Worm (Caenorhabditis elegans) whole organism, L1 larva: ENCODE results near the gene C06E4.1.

Experiments used
- C16A3.4 ChIP-seq: fragments of 150-350 bp; optimal IDR thresholded peaks from 2 replicates; lab custom pipeline; 2014; ENCODE audit warnings: missing biosample characterization, missing genetic modification characterization
- C34B4.2 ChIP-seq: sonication (generic microtip); optimal IDR thresholded peaks from 2 replicates; lab custom pipeline; 2017; ENCODE audit warnings: mild to moderate bottlenecking, missing genetic modification characterization, missing compliant biosample characterization
- F16B12.6 ChIP-seq: fragments of 150-350 bp; optimal IDR thresholded peaks from 2 replicates; lab custom pipeline; 2014; ENCODE audit warnings: missing biosample characterization, missing genetic modification characterization
- alr-1 ChIP-seq: fragments of 200-800 bp; sonication (Bioruptor generic); optimal IDR thresholded peaks from 2 replicates; lab custom pipeline; 2018; ENCODE audit warnings: borderline replicate concordance, mild to moderate bottlenecking, missing genetic modification characterization, missing compliant biosample characterization
- ama-1 ChIP-seq: fragments of 150-350 bp; optimal IDR thresholded peaks from 2 replicates; lab custom pipeline; 2014
- blmp-1 ChIP-seq: fragments of 150-350 bp; optimal IDR thresholded peaks from 2 replicates; lab custom pipeline; 2014; ENCODE audit warnings: missing biosample characterization, missing genetic modification characterization
- ceh-82 ChIP-seq, 3 experiments: fragments of 150-350 bp in 1 of 3; sonication (generic microtip) in 2 of 3; optimal IDR thresholded peaks; 2 replicates each; lab custom pipeline; 2014 to 2017; ENCODE audit warnings: missing biosample characterization in 3 of 3, missing genetic modification characterization in 3 of 3
- ceh-90 ChIP-seq: sonication (generic microtip); optimal IDR thresholded peaks from 2 replicates; lab custom pipeline; 2016; ENCODE audit warnings: missing genetic modification characterization, missing compliant biosample characterization
- dpl-1 ChIP-seq, 3 experiments: fragments of 150-350 bp in 2 of 3; sonication (generic microtip) in 1 of 3; optimal IDR thresholded peaks; 2 replicates each; lab custom pipeline; 2014 to 2017; ENCODE audit warnings: missing biosample characterization in 3 of 3, missing genetic modification characterization in 3 of 3, missing genetic modification reagents in 3 of 3
- efl-1 ChIP-seq, 4 experiments: fragments of 150-350 bp; optimal IDR thresholded peaks in 3 of 4; peaks in 1 of 4; 1 replicate in 1 of 4; 2 replicates in 3 of 4; lab custom pipeline; 2014; ENCODE audit warnings: missing biosample characterization in 2 of 4, missing genetic modification characterization in 2 of 4, missing genetic modification reagents in 2 of 4
- efl-3 ChIP-seq: fragments of 200-800 bp; sonication (Bioruptor generic); optimal IDR thresholded peaks from 2 replicates; lab custom pipeline; 2018; ENCODE audit warnings: mild to moderate bottlenecking, missing genetic modification characterization, missing compliant biosample characterization
- egl-13 ChIP-seq: sonication (generic microtip); optimal IDR thresholded peaks from 2 replicates; lab custom pipeline; 2016; ENCODE audit warnings: missing genotype, missing genetic modification reagents, missing genetic modification characterization, missing compliant biosample characterization
- elt-2 ChIP-seq: sonication (generic microtip); optimal IDR thresholded peaks from 2 replicates; lab custom pipeline; 2016; ENCODE audit warnings: missing genetic modification characterization, mild to moderate bottlenecking, inconsistent platforms, missing compliant biosample characterization, missing genetic modification reagents
- fkh-10 ChIP-seq: sonication (generic microtip); optimal IDR thresholded peaks from 2 replicates; lab custom pipeline; 2017; ENCODE audit warnings: missing biosample characterization, missing genetic modification reagents, missing genetic modification characterization
- fkh-8 ChIP-seq: sonication (generic microtip); optimal IDR thresholded peaks from 2 replicates; lab custom pipeline; 2016; ENCODE audit warnings: mild to moderate bottlenecking, missing genetic modification characterization, missing compliant biosample characterization
- fos-1 ChIP-seq: fragments of 150-350 bp; optimal IDR thresholded peaks from 2 replicates; lab custom pipeline; 2014; ENCODE audit warnings: missing biosample characterization, missing genetic modification characterization
- hlh-4 ChIP-seq: sonication (generic microtip); optimal IDR thresholded peaks from 2 replicates; lab custom pipeline; 2016; ENCODE audit warnings: mild to moderate bottlenecking, missing genetic modification characterization, missing compliant biosample characterization
- hpl-2 ChIP-seq: fragments of 150-350 bp; optimal IDR thresholded peaks from 2 replicates; lab custom pipeline; 2014; ENCODE audit warnings: missing biosample characterization, missing genetic modification reagents, missing genetic modification characterization
- irx-1 ChIP-seq: sonication (generic microtip); optimal IDR thresholded peaks from 2 replicates; lab custom pipeline; 2016; ENCODE audit warnings: missing genetic modification characterization, missing compliant biosample characterization
- isw-1 ChIP-seq: fragments of 200-800 bp; sonication (Bioruptor generic); IDR thresholded peaks from 2 replicates; pipeline ENCODE4 v1.3.6; 2022; ENCODE audit warnings: missing genetic modification characterization, missing compliant biosample characterization
- jun-1 ChIP-seq: fragments of 150-350 bp; optimal IDR thresholded peaks from 2 replicates; lab custom pipeline; 2014; ENCODE audit warnings: missing biosample characterization, missing genetic modification reagents, missing genetic modification characterization
- lin-13 ChIP-seq: fragments of 150-350 bp; optimal IDR thresholded peaks from 2 replicates; lab custom pipeline; 2014; ENCODE audit warnings: missing biosample characterization, missing genetic modification reagents, missing genetic modification characterization
- lin-35 ChIP-seq, 2 experiments: fragments of 150-350 bp; optimal IDR thresholded peaks; 2 replicates each; lab custom pipeline; 2014; ENCODE audit warnings: missing biosample characterization in 2 of 2, missing genetic modification characterization in 2 of 2, missing genetic modification reagents in 2 of 2
- lin-39 ChIP-seq: fragments of 150-350 bp; optimal IDR thresholded peaks from 2 replicates; lab custom pipeline; 2014; ENCODE audit warnings: missing biosample characterization, missing genetic modification reagents, missing genetic modification characterization
- lir-3 ChIP-seq: sonication (generic microtip); optimal IDR thresholded peaks from 2 replicates; lab custom pipeline; 2016; ENCODE audit warnings: mild to moderate bottlenecking, missing genetic modification characterization, moderate library complexity, missing compliant biosample characterization; ENCODE audit not compliant: poor library complexity
- lsy-2 ChIP-seq, 2 experiments: fragments of 150-350 bp; optimal IDR thresholded peaks; 2 replicates each; lab custom pipeline; 2014; ENCODE audit warnings: missing biosample characterization in 2 of 2, missing genetic modification characterization in 2 of 2
- mab-9 ChIP-seq: fragments of 200-800 bp; sonication (Bioruptor generic); IDR thresholded peaks from 2 replicates; pipeline ENCODE4 v1.3.6; 2022; ENCODE audit warnings: missing genetic modification reagents, missing genetic modification characterization, missing compliant biosample characterization
- mdl-1 ChIP-seq, 2 experiments: fragments of 150-350 bp; optimal IDR thresholded peaks; 2 replicates each; lab custom pipeline; 2014 to 2017; ENCODE audit warnings: missing biosample characterization in 2 of 2, missing genetic modification characterization in 2 of 2, inconsistent platforms in 1 of 2
- mef-2 ChIP-seq: fragments of 150-350 bp; optimal IDR thresholded peaks from 2 replicates; lab custom pipeline; 2014; ENCODE audit warnings: missing biosample characterization, missing genetic modification characterization
- nhr-19 ChIP-seq: fragments of 200-800 bp; sonication (Bioruptor generic); conservative IDR thresholded peaks from 2 replicates; pipeline ENCODE4 v1.3.6; 2022; ENCODE audit warnings: missing genetic modification characterization, missing compliant biosample characterization
- nhr-20 ChIP-seq: sonication (generic microtip); optimal IDR thresholded peaks from 2 replicates; lab custom pipeline; 2016; ENCODE audit warnings: mild to moderate bottlenecking, missing genetic modification characterization, missing compliant biosample characterization
- nhr-237 ChIP-seq: fragments of 150-350 bp; optimal IDR thresholded peaks from 2 replicates; lab custom pipeline; 2014; ENCODE audit warnings: missing biosample characterization, missing genetic modification characterization
- nhr-47 ChIP-seq: sonication (generic microtip); optimal IDR thresholded peaks from 2 replicates; lab custom pipeline; 2016; ENCODE audit warnings: mild to moderate bottlenecking, missing genetic modification characterization, moderate library complexity, missing compliant biosample characterization
- nhr-76 ChIP-seq: sonication (generic microtip); optimal IDR thresholded peaks from 2 replicates; lab custom pipeline; 2017; ENCODE audit warnings: missing biosample characterization, missing genetic modification characterization
- nhr-77 ChIP-seq: fragments of 150-350 bp; optimal IDR thresholded peaks from 2 replicates; lab custom pipeline; 2014; ENCODE audit warnings: missing biosample characterization, missing genetic modification characterization
- nhr-84 ChIP-seq: sonication (generic microtip); optimal IDR thresholded peaks from 2 replicates; lab custom pipeline; 2017; ENCODE audit warnings: missing biosample characterization, missing genetic modification characterization
- pag-3 ChIP-seq: sonication (generic microtip); optimal IDR thresholded peaks from 2 replicates; lab custom pipeline; 2017; ENCODE audit warnings: missing genetic modification characterization, mild to moderate bottlenecking, missing compliant biosample characterization, antibody characterized with exemption, borderline replicate concordance; ENCODE audit not compliant: insufficient read depth
- rnt-1 ChIP-seq: sonication (generic microtip); optimal IDR thresholded peaks from 2 replicates; lab custom pipeline; 2016; ENCODE audit warnings: mild to moderate bottlenecking, missing genetic modification characterization, moderate library complexity, missing compliant biosample characterization
- sox-4 ChIP-seq: sonication (generic microtip); optimal IDR thresholded peaks from 2 replicates; lab custom pipeline; 2016; ENCODE audit warnings: missing genetic modification characterization, missing compliant biosample characterization
- sup-37 ChIP-seq: fragments of 200-800 bp; sonication (Bioruptor generic); optimal IDR thresholded peaks from 2 replicates; lab custom pipeline; 2018; ENCODE audit warnings: mild to moderate bottlenecking, missing genetic modification characterization, missing compliant biosample characterization
- swsn-7 ChIP-seq: sonication (generic microtip); optimal IDR thresholded peaks from 2 replicates; lab custom pipeline; 2016; ENCODE audit warnings: missing genetic modification characterization, missing compliant biosample characterization
- tbx-2 ChIP-seq: sonication (generic microtip); optimal IDR thresholded peaks from 2 replicates; lab custom pipeline; 2016; ENCODE audit warnings: missing genetic modification characterization, missing compliant biosample characterization
- tlp-1 ChIP-seq: fragments of 150-350 bp; optimal IDR thresholded peaks from 2 replicates; lab custom pipeline; 2014; ENCODE audit warnings: missing biosample characterization, missing genetic modification characterization
- unc-130 ChIP-seq: fragments of 150-350 bp; optimal IDR thresholded peaks from 2 replicates; lab custom pipeline; 2017; ENCODE audit warnings: missing biosample characterization, missing genetic modification characterization, inconsistent platforms
- unc-30 ChIP-seq: sonication (generic microtip); optimal IDR thresholded peaks from 2 replicates; lab custom pipeline; 2017; ENCODE audit warnings: missing biosample characterization, missing genetic modification characterization
- unc-62 ChIP-seq: fragments of 150-350 bp; optimal IDR thresholded peaks from 2 replicates; lab custom pipeline; 2014; ENCODE audit warnings: missing biosample characterization, missing genetic modification reagents, missing genetic modification characterization
- unc-86 ChIP-seq: sonication (generic microtip); optimal IDR thresholded peaks from 2 replicates; lab custom pipeline; 2016; ENCODE audit warnings: missing genetic modification characterization, missing compliant biosample characterization
- vab-15 ChIP-seq: sonication (generic microtip); optimal IDR thresholded peaks from 2 replicates; lab custom pipeline; 2017; ENCODE audit warnings: missing genotype, mild to moderate bottlenecking, missing genetic modification characterization, missing compliant biosample characterization
- xbp-1 ChIP-seq: sonication (generic microtip); optimal IDR thresholded peaks from 2 replicates; lab custom pipeline; 2016; ENCODE audit warnings: missing genetic modification characterization, missing compliant biosample characterization
- zag-1 ChIP-seq: fragments of 150-350 bp; optimal IDR thresholded peaks from 2 replicates; lab custom pipeline; 2014; ENCODE audit warnings: missing biosample characterization, missing genetic modification characterization
- ztf-11 ChIP-seq, 2 experiments: sonication (generic microtip); optimal IDR thresholded peaks; 2 replicates each; lab custom pipeline; 2016 to 2017; ENCODE audit warnings: missing genetic modification characterization in 2 of 2, missing biosample characterization in 1 of 2, missing compliant biosample characterization in 1 of 2
- ztf-4 ChIP-seq: fragments of 150-350 bp; optimal IDR thresholded peaks from 2 replicates; lab custom pipeline; 2014; ENCODE audit warnings: missing biosample characterization, missing genetic modification characterization

The C06E4.1 gene

DNA sequence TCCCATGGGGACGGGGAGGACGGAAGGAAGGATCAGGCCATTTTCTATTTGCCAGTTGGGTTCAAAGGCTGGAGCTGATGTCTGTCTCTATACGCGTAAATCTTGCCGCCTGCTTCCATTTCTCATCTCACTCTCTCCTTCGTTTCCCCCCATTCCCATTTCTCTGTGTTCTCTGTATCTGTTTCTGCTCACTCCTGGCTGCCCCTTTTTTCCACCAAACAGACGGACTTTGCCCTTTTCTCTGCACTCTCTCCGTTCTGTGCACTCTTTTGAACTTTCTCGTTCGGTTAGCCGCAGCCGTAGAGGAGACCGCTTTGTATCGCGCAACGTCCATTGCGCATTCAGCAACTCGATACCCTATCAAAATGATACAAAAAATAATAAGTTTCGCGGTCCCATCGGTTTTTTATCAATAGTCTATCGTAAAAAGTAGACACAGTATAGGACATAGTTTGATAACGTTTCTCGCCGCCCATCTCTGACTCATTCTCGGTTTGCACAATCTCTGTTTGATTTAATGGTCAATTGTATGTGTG, 47.6 kb upstream of the C06E4.1 start (continued):
- TF ChIP-seq ztf-11 (tag; optimal IDR thresholded peaks at IDR 0.05; lab: Kevin White, UChicago) (no peak), nhr-84 (tag; lab: Kevin White, UChicago) (no peak), lin-35 (GFP tag; optimal IDR thresholded peaks at IDR 0.05; lab: Kevin White, UChicago) (peak; percentile 35 to 36), F16B12.6 (tag; lab: Kevin White, UChicago) (no peak), sox-4 (tag; lab: Kevin White, UChicago) (no peak), ceh-90 (no peak), alr-1 (tag; lab: Kevin White, UChicago) (no peak), blmp-1 (tag; lab: Kevin White, UChicago) (peak; percentile 56), hlh-4 (tag; lab: Kevin White, UChicago) (no peak), nhr-20 (tag; lab: Kevin White, UChicago) (peak; percentile 71), lir-3 (tag; lab: Kevin White, UChicago) (no peak), mef-2 (tag; lab: Kevin White, UChicago) (no peak), nhr-237 (tag; lab: Kevin White, UChicago) (no peak), fkh-8 (peak; percentile 75), fkh-10 (GFP tag; lab: Kevin White, UChicago) (no peak), nhr-19 (GFP tag; lab: Robert Waterston, UW) (peak; percentile 51), C16A3.4 (tag; lab: Kevin White, UChicago) (no peak), vab-15 (tag; lab: Kevin White, UChicago) (no peak), lsy-2 (tag; optimal IDR thresholded peaks at IDR 0.05; lab: Kevin White, UChicago) (peak; percentile 47 to 65), unc-130 (peak; percentile 0), irx-1 (peak; percentile 49), pag-3 (tag; lab: Kevin White, UChicago) (no peak), efl-3 (GFP tag; lab: Kevin White, UChicago) (no peak), fos-1 (tag; lab: Kevin White, UChicago) (no peak), elt-2 (tag; lab: Kevin White, UChicago) (peak; percentile 85), zag-1 (no peak), jun-1 (tag; lab: Kevin White, UChicago) (peak; percentile 36), sup-37 (GFP tag; lab: Kevin White, UChicago) (no peak), nhr-76 (tag; lab: Kevin White, UChicago) (no peak), ceh-82 (tag; optimal IDR thresholded peaks at IDR 0.05; lab: Kevin White, UChicago) (peak in 2 of 3 experiments; percentile 35 to 68), hpl-2 (GFP tag; lab: Kevin White, UChicago) (no peak), lin-39 (tag; lab: Kevin White, UChicago) (no peak), xbp-1 (tag; lab: Kevin White, UChicago) (peak; percentile 17), unc-30 (tag; lab: Kevin White, UChicago) (no peak), swsn-7 (peak; percentile 46), mdl-1 (tag; optimal IDR thresholded peaks at IDR 0.05; lab: Kevin White, UChicago) (peak in 1 of 2 experiments; percentile 47), isw-1 (GFP tag; lab: Robert Waterston, UW) (no peak), C34B4.2 (tag; lab: Kevin White, UChicago) (no peak), lin-13 (GFP tag; lab: Kevin White, UChicago) (no peak), ama-1 (no peak), egl-13 (tag; lab: Kevin White, UChicago) (peak; percentile 48), unc-86 (tag; lab: Kevin White, UChicago) (peak; percentile 7), unc-62 (GFP tag; lab: Kevin White, UChicago) (no peak), tbx-2 (peak; percentile 59), nhr-77 (tag; lab: Kevin White, UChicago) (peak; percentile 55), dpl-1 (GFP tag; optimal IDR thresholded peaks at IDR 0.05; lab: Kevin White, UChicago) (peak; percentile 15 to 37 (median 18)), rnt-1 (tag; lab: Kevin White, UChicago) (peak; percentile 76), tlp-1 (tag; lab: Kevin White, UChicago) (no peak), ztf-4 (tag; lab: Kevin White, UChicago) (no peak), efl-1 (optimal IDR thresholded peaks at IDR 0.05; lab: Kevin White, UChicago) (peak; percentile 39 to 53), efl-1 (GFP tag; optimal IDR thresholded peaks at IDR 0.05 in 1 of 2; lab: Kevin White, UChicago) (peak; percentile 2 to 83), nhr-47 (peak; percentile 57), mab-9 (0 out of 2 replicates have a peak, but pooled peaks have one; percentile 50)
